Fruit fly (Drosophila melanogaster): ENCODE results near the gene CG17380.

- TF ChIP-seq tj (GFP tag; optimal IDR thresholded peaks at IDR 0.05) (no peak), bab1 (GFP tag; optimal IDR thresholded peaks at IDR 0.05) (no peak), Crg-1 (GFP tag; optimal IDR thresholded peaks at IDR 0.05) (no peak)
These were observed 4.4 kb upstream of the CG17380 start for dm6 chr3R:23407880-23408279.

Data from whole organism, adult.